Worm (Caenorhabditis elegans) whole organism, L2 larva: Measurements from ENCODE around the gene smr-1.

Experiments used
- C34F6.9 ChIP-seq: fragments of 150-350 bp; optimal IDR thresholded peaks from 2 replicates; lab custom pipeline; 2014; ENCODE audit warnings: missing biosample characterization, missing genetic modification characterization
- Y55F3AM.14 ChIP-seq: fragments of 200-800 bp; sonication (Bioruptor generic); optimal IDR thresholded peaks from 2 replicates; lab custom pipeline; 2018; ENCODE audit warnings: mild to moderate bottlenecking, missing genetic modification characterization, missing compliant biosample characterization
- alr-1 ChIP-seq: fragments of 150-350 bp; optimal IDR thresholded peaks from 2 replicates; lab custom pipeline; 2014; ENCODE audit warnings: missing biosample characterization, missing genetic modification characterization
- aly-2 ChIP-seq: fragments of 150-350 bp; optimal IDR thresholded peaks from 2 replicates; lab custom pipeline; 2014; ENCODE audit warnings: missing biosample characterization, missing genetic modification characterization
- blmp-1 ChIP-seq: sonication (generic microtip); optimal IDR thresholded peaks from 2 replicates; lab custom pipeline; 2017; ENCODE audit warnings: missing genetic modification characterization, mild to moderate bottlenecking, missing compliant biosample characterization, antibody characterized with exemption, moderate library complexity; ENCODE audit not compliant: insufficient read depth
- ceh-82 ChIP-seq: fragments of 150-350 bp; optimal IDR thresholded peaks from 2 replicates; lab custom pipeline; 2014; ENCODE audit warnings: missing biosample characterization, missing genetic modification characterization
- dmd-4 ChIP-seq: sonication (generic microtip); optimal IDR thresholded peaks from 2 replicates; lab custom pipeline; 2017; ENCODE audit warnings: missing biosample characterization, missing genetic modification characterization
- elt-1 ChIP-seq: fragments of 150-350 bp; optimal IDR thresholded peaks from 2 replicates; lab custom pipeline; 2014; ENCODE audit warnings: missing biosample characterization, missing genetic modification characterization
- elt-3 ChIP-seq: sonication (generic microtip); optimal IDR thresholded peaks from 2 replicates; lab custom pipeline; 2017; ENCODE audit warnings: missing biosample characterization, missing genetic modification characterization
- fos-1 ChIP-seq: fragments of 150-350 bp; optimal IDR thresholded peaks from 2 replicates; lab custom pipeline; 2014; ENCODE audit warnings: missing biosample characterization, missing genetic modification characterization
- lin-13 ChIP-seq: fragments of 150-350 bp; optimal IDR thresholded peaks from 2 replicates; lab custom pipeline; 2014; ENCODE audit warnings: missing biosample characterization, missing genetic modification reagents, missing genetic modification characterization
- lin-39 ChIP-seq: fragments of 150-350 bp; optimal IDR thresholded peaks from 2 replicates; lab custom pipeline; 2014; ENCODE audit warnings: missing biosample characterization, missing genetic modification reagents, missing genetic modification characterization
- mbf-1 ChIP-seq: sonication (generic microtip); optimal IDR thresholded peaks from 2 replicates; lab custom pipeline; 2017; ENCODE audit warnings: missing biosample characterization, missing genetic modification characterization
- mdl-1 ChIP-seq, 2 experiments: fragments of 150-350 bp in 1 of 2; sonication (generic microtip) in 1 of 2; optimal IDR thresholded peaks; 2 replicates each; lab custom pipeline; 2017; ENCODE audit warnings: missing biosample characterization in 2 of 2, missing genetic modification characterization in 2 of 2
- nhr-10 ChIP-seq: sonication (generic microtip); optimal IDR thresholded peaks from 2 replicates; lab custom pipeline; 2017; ENCODE audit warnings: missing biosample characterization, missing genetic modification characterization
- nhr-11 ChIP-seq: fragments of 150-350 bp; optimal IDR thresholded peaks from 2 replicates; lab custom pipeline; 2014; ENCODE audit warnings: missing biosample characterization, missing genetic modification characterization
- nhr-21 ChIP-seq: fragments of 150-350 bp; optimal IDR thresholded peaks from 2 replicates; lab custom pipeline; 2014; ENCODE audit warnings: missing biosample characterization, missing genetic modification characterization
- nhr-23 ChIP-seq: fragments of 150-350 bp; optimal IDR thresholded peaks from 2 replicates; lab custom pipeline; 2014; ENCODE audit warnings: missing biosample characterization, missing genetic modification reagents, missing genetic modification characterization
- nhr-237 ChIP-seq: fragments of 150-350 bp; optimal IDR thresholded peaks from 2 replicates; lab custom pipeline; 2014; ENCODE audit warnings: missing biosample characterization, missing genetic modification characterization
- peb-1 ChIP-seq: fragments of 150-350 bp; optimal IDR thresholded peaks from 2 replicates; lab custom pipeline; 2014; ENCODE audit warnings: missing biosample characterization, missing genetic modification characterization
- skn-1 ChIP-seq: sonication (generic microtip); optimal IDR thresholded peaks from 2 replicates; lab custom pipeline; 2017; ENCODE audit warnings: missing biosample characterization, missing genetic modification characterization
- sma-3 ChIP-seq: sonication (generic microtip); optimal IDR thresholded peaks from 2 replicates; lab custom pipeline; 2016; ENCODE audit warnings: missing genetic modification reagents, missing genetic modification characterization, missing compliant biosample characterization
- snpc-4 ChIP-seq: fragments of 150-350 bp; optimal IDR thresholded peaks from 2 replicates; lab custom pipeline; 2014; ENCODE audit warnings: missing biosample characterization, missing genetic modification characterization
- unc-39 ChIP-seq: fragments of 150-350 bp; optimal IDR thresholded peaks from 2 replicates; lab custom pipeline; 2014; ENCODE audit warnings: missing biosample characterization, missing genetic modification characterization
- unc-62 ChIP-seq: fragments of 150-350 bp; optimal IDR thresholded peaks from 2 replicates; lab custom pipeline; 2014; ENCODE audit warnings: missing biosample characterization, missing genetic modification reagents, missing genetic modification characterization
- ztf-11 ChIP-seq: sonication (generic microtip); optimal IDR thresholded peaks from 2 replicates; lab custom pipeline; 2017; ENCODE audit warnings: missing biosample characterization, missing genetic modification characterization

smr-1 gene

DNA sequence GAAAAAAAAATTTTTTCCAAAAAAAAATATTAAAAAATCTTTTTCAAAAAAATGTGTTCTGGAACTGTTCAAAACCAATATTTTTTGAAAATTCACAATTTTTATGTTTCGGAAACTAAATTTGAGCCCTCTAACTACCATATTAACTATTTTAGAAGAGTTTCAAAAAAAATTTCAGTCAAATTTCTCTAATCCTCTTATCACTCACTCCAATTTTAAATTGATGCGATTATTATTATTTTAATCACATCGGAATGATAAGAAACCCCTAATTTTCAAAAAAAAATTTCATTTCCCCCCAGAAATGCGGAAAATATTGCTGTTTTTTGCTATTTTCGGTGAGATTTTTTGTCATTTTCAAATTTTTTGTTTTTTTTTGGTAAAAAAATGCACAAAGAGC is 38.8 kb downstream of the smr-1 start, which contains the start of gene nspg-8:
TSS of gene nspg-8 (plus strand) at position 301 of the 400 bp plus-strand sequence.
- TF ChIP-seq peb-1 (tag; lab: Kevin White, UChicago) (no peak), snpc-4 (tag; lab: Kevin White, UChicago) (no peak), sma-3 (GFP tag; lab: Kevin White, UChicago) (no peak), skn-1 (tag; lab: Kevin White, UChicago) (no peak), aly-2 (no peak), ztf-11 (no peak), mbf-1 (tag; lab: Kevin White, UChicago) (no peak), Y55F3AM.14 (GFP tag; lab: Kevin White, UChicago) (no peak), elt-1 (no peak), unc-39 (tag; lab: Kevin White, UChicago) (no peak), alr-1 (tag; lab: Kevin White, UChicago) (no peak), unc-62 (GFP tag; lab: Kevin White, UChicago) (no peak)

DNA sequence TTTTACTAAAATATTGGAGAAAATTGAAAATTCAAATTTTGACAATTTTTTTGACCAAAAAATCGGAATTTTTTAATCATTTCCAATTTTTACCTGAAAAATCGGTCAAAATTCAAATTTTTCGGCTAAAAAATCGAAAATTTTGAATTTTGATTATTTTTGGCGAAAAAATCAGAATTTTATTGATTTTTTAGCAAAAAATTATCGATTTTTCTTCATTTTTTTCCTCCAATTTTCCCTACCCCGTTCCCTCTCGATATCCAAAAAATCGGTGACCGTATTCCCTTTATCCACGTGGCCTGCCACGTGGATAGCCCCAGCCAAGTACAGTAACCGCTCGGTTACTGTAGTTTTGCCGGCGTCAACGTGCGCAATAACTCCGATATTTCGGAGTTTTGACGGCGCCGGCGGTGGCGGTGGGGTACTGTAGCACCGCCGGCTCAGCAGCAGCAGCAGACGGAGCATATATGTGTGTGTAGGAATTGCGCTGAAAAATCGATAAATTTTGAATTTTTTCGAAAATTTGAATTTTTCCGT is 50.4 kb downstream of the smr-1 start, which contains the start of gene Y119D3B.14:
TSS of gene Y119D3B.14 (minus strand) at position 487 of the 537 bp plus-strand sequence.
- TF ChIP-seq blmp-1 (tag; lab: Kevin White, UChicago) (no peak), nhr-237 (tag; lab: Kevin White, UChicago) (no peak), lin-39 (tag; lab: Kevin White, UChicago) (no peak), lin-13 (GFP tag; lab: Kevin White, UChicago) (no peak), ceh-82 (tag; lab: Kevin White, UChicago) (no peak), mdl-1 (tag; optimal IDR thresholded peaks at IDR 0.05; lab: Kevin White, UChicago) (no peak), nhr-11 (tag; lab: Kevin White, UChicago) (no peak), nhr-21 (tag; lab: Kevin White, UChicago) (no peak), dmd-4 (no peak), nhr-10 (tag; lab: Kevin White, UChicago) (no peak), fos-1 (tag; lab: Kevin White, UChicago) (no peak), nhr-23 (tag; lab: Kevin White, UChicago) (no peak), elt-3 (no peak), C34F6.9 (tag; lab: Kevin White, UChicago) (no peak)
